Worm (Caenorhabditis elegans) whole organism, late embryonic: Measurements from ENCODE around the gene Y9C9A.16.

ENCODE experiments used
- C08G9.2 ChIP-seq: sonication (generic microtip); optimal IDR thresholded peaks from 2 replicates; lab custom pipeline; 2016; ENCODE audit warnings: mild to moderate bottlenecking, missing genetic modification characterization, moderate library complexity, missing compliant biosample characterization
- K02D7.2 ChIP-seq: sonication (generic microtip); optimal IDR thresholded peaks from 2 replicates; lab custom pipeline; 2017; ENCODE audit warnings: mild to moderate bottlenecking, missing genetic modification characterization, missing compliant biosample characterization
- K09A11.1 ChIP-seq: sonication (generic microtip); optimal IDR thresholded peaks from 2 replicates; lab custom pipeline; 2017; ENCODE audit warnings: antibody characterized with exemption, mild to moderate bottlenecking, missing genetic modification characterization, missing compliant biosample characterization; ENCODE audit not compliant: insufficient read depth
- T23F11.4 ChIP-seq: fragments of 200-800 bp; sonication (Bioruptor generic); optimal IDR thresholded peaks from 2 replicates; lab custom pipeline; 2018; ENCODE audit warnings: mild to moderate bottlenecking, missing genetic modification characterization, missing compliant biosample characterization
- ahr-1 ChIP-seq: sonication (generic microtip); optimal IDR thresholded peaks from 2 replicates; lab custom pipeline; 2016; ENCODE audit warnings: missing genetic modification characterization, missing compliant biosample characterization
- ceh-14 ChIP-seq: sonication (generic microtip); optimal IDR thresholded peaks from 2 replicates; lab custom pipeline; 2016; ENCODE audit warnings: missing genotype, missing genetic modification characterization, missing compliant biosample characterization
- ceh-18 ChIP-seq: sonication (generic microtip); optimal IDR thresholded peaks from 2 replicates; lab custom pipeline; 2016; ENCODE audit warnings: missing genetic modification characterization, missing compliant biosample characterization
- ceh-19 ChIP-seq: fragments of 200-800 bp; sonication (Bioruptor generic); optimal IDR thresholded peaks from 2 replicates; lab custom pipeline; 2018; ENCODE audit warnings: mild to moderate bottlenecking, missing genetic modification characterization, missing compliant biosample characterization
- ceh-2 ChIP-seq: sonication (generic microtip); optimal IDR thresholded peaks from 2 replicates; lab custom pipeline; 2016; ENCODE audit warnings: missing genotype, missing genetic modification characterization, missing compliant biosample characterization
- ceh-30 ChIP-seq: fragments of 150-350 bp; optimal IDR thresholded peaks from 2 replicates; lab custom pipeline; 2014; ENCODE audit warnings: missing biosample characterization, missing genetic modification characterization
- ceh-34 ChIP-seq: sonication (generic microtip); optimal IDR thresholded peaks from 2 replicates; lab custom pipeline; 2016; ENCODE audit warnings: mild to moderate bottlenecking, missing genetic modification characterization, missing compliant biosample characterization
- ceh-45 ChIP-seq: fragments of 200-800 bp; sonication (Bioruptor generic); IDR thresholded peaks from 2 replicates; pipeline ENCODE4 v1.3.6; 2022; ENCODE audit warnings: missing genetic modification reagents, missing genetic modification characterization, missing compliant biosample characterization
- ceh-48 ChIP-seq: sonication (generic microtip); optimal IDR thresholded peaks from 2 replicates; lab custom pipeline; 2016; ENCODE audit warnings: missing genetic modification characterization, inconsistent platforms, missing compliant biosample characterization
- ceh-6 ChIP-seq: fragments of 200-800 bp; sonication (Bioruptor generic); optimal IDR thresholded peaks from 2 replicates; lab custom pipeline; 2018; ENCODE audit warnings: mild to moderate bottlenecking, missing genetic modification characterization, missing compliant biosample characterization
- che-1 ChIP-seq: sonication (generic microtip); optimal IDR thresholded peaks from 2 replicates; lab custom pipeline; 2016; ENCODE audit warnings: mild to moderate bottlenecking, missing genetic modification characterization, missing compliant biosample characterization
- dmd-4 ChIP-seq: sonication (generic microtip); optimal IDR thresholded peaks from 2 replicates; lab custom pipeline; 2016; ENCODE audit warnings: borderline replicate concordance, missing genetic modification characterization, missing compliant biosample characterization
- elt-2 ChIP-seq: sonication (generic microtip); optimal IDR thresholded peaks from 2 replicates; lab custom pipeline; 2016; ENCODE audit warnings: missing genetic modification reagents, missing genetic modification characterization, missing compliant biosample characterization
- ets-4 ChIP-seq: sonication (generic microtip); optimal IDR thresholded peaks from 2 replicates; lab custom pipeline; 2016; ENCODE audit warnings: missing genetic modification characterization, missing compliant biosample characterization
- eyg-1 ChIP-seq: sonication (generic microtip); optimal IDR thresholded peaks from 2 replicates; lab custom pipeline; 2016; ENCODE audit warnings: missing genotype, missing genetic modification characterization, missing compliant biosample characterization
- fax-1 ChIP-seq: sonication (generic microtip); optimal IDR thresholded peaks from 2 replicates; lab custom pipeline; 2016; ENCODE audit warnings: missing genotype, missing genetic modification characterization, missing compliant biosample characterization
- fkh-10 ChIP-seq: fragments of 150-350 bp; optimal IDR thresholded peaks from 2 replicates; lab custom pipeline; 2014; ENCODE audit warnings: missing biosample characterization, missing genetic modification reagents, missing genetic modification characterization
- fkh-6 ChIP-seq: sonication (generic microtip); optimal IDR thresholded peaks from 2 replicates; lab custom pipeline; 2016; ENCODE audit warnings: missing genetic modification characterization, missing compliant biosample characterization
- gmeb-2 ChIP-seq: sonication (generic microtip); optimal IDR thresholded peaks from 2 replicates; lab custom pipeline; 2016; ENCODE audit warnings: missing genetic modification characterization, inconsistent platforms, missing compliant biosample characterization
- hlh-6 ChIP-seq: sonication (generic microtip); optimal IDR thresholded peaks from 2 replicates; lab custom pipeline; 2016; ENCODE audit warnings: missing genotype, missing genetic modification characterization, missing compliant biosample characterization
- hlh-8 ChIP-seq: sonication (generic microtip); optimal IDR thresholded peaks from 2 replicates; lab custom pipeline; 2016; ENCODE audit warnings: missing genotype, missing genetic modification characterization, missing compliant biosample characterization
- lin-11 ChIP-seq: fragments of 200-800 bp; sonication (Bioruptor generic); optimal IDR thresholded peaks from 2 replicates; lab custom pipeline; 2018; ENCODE audit warnings: mild to moderate bottlenecking, missing genetic modification characterization, missing compliant biosample characterization
- mec-3 ChIP-seq: sonication (generic microtip); optimal IDR thresholded peaks from 2 replicates; lab custom pipeline; 2016; ENCODE audit warnings: borderline replicate concordance, missing genetic modification characterization, missing compliant biosample characterization
- nhr-11 ChIP-seq: fragments of 150-350 bp; optimal IDR thresholded peaks from 2 replicates; lab custom pipeline; 2014; ENCODE audit warnings: missing biosample characterization, missing genetic modification characterization
- npax-4 ChIP-seq: sonication (generic microtip); optimal IDR thresholded peaks from 2 replicates; lab custom pipeline; 2016; ENCODE audit warnings: missing genetic modification characterization, missing compliant biosample characterization
- pag-3 ChIP-seq: sonication (generic microtip); optimal IDR thresholded peaks from 2 replicates; lab custom pipeline; 2016; ENCODE audit warnings: missing compliant biosample characterization, missing genetic modification characterization, borderline replicate concordance
- pat-9 ChIP-seq: fragments of 200-800 bp; sonication (Bioruptor generic); optimal IDR thresholded peaks from 2 replicates; lab custom pipeline; 2018; ENCODE audit warnings: mild to moderate bottlenecking, missing genetic modification characterization, moderate library complexity, missing compliant biosample characterization
- pax-1 ChIP-seq: fragments of 150-350 bp; optimal IDR thresholded peaks from 2 replicates; lab custom pipeline; 2014; ENCODE audit warnings: missing biosample characterization, missing genetic modification characterization
- pha-2 ChIP-seq: sonication (generic microtip); optimal IDR thresholded peaks from 2 replicates; lab custom pipeline; 2017; ENCODE audit warnings: mild to moderate bottlenecking, missing genetic modification characterization, missing compliant biosample characterization
- pros-1 ChIP-seq: fragments of 150-350 bp; optimal IDR thresholded peaks from 2 replicates; lab custom pipeline; 2014; ENCODE audit warnings: missing biosample characterization, missing genetic modification reagents, missing genetic modification characterization
- ref-2 ChIP-seq: sonication (generic microtip); optimal IDR thresholded peaks from 2 replicates; lab custom pipeline; 2016; ENCODE audit warnings: missing genetic modification characterization, missing compliant biosample characterization
- sox-4 ChIP-seq: sonication (generic microtip); optimal IDR thresholded peaks from 2 replicates; lab custom pipeline; 2017; ENCODE audit warnings: mild to moderate bottlenecking, missing genetic modification characterization, inconsistent platforms, missing compliant biosample characterization
- tbx-2 ChIP-seq: sonication (generic microtip); optimal IDR thresholded peaks from 2 replicates; lab custom pipeline; 2016; ENCODE audit warnings: missing genetic modification characterization, missing compliant biosample characterization
- ttx-3 ChIP-seq: sonication (generic microtip); optimal IDR thresholded peaks from 2 replicates; lab custom pipeline; 2016; ENCODE audit warnings: missing genetic modification reagents, missing genetic modification characterization, missing compliant biosample characterization
- unc-3 ChIP-seq, 2 experiments: fragments of 200-800 bp in 1 of 2; sonication (Bioruptor generic) in 1 of 2; sonication (generic microtip) in 1 of 2; conservative IDR thresholded peaks in 1 of 2; optimal IDR thresholded peaks in 1 of 2; 2 replicates each; pipeline versions ENCODE4 v1.3.6 to Lab custom; 2016 to 2022; ENCODE audit warnings: missing compliant biosample characterization in 2 of 2, missing genetic modification characterization in 2 of 2, missing genetic modification reagents in 1 of 2
- unc-42 ChIP-seq: sonication (generic microtip); optimal IDR thresholded peaks from 2 replicates; lab custom pipeline; 2016; ENCODE audit warnings: missing genotype, missing genetic modification characterization, missing compliant biosample characterization
- unc-55 ChIP-seq: sonication (generic microtip); optimal IDR thresholded peaks from 2 replicates; lab custom pipeline; 2017; ENCODE audit warnings: missing biosample characterization, missing genetic modification reagents, missing genetic modification characterization
- unc-86 ChIP-seq: sonication (generic microtip); optimal IDR thresholded peaks from 2 replicates; lab custom pipeline; 2016; ENCODE audit warnings: missing genetic modification characterization, missing compliant biosample characterization
- zip-5 ChIP-seq: sonication (generic microtip); optimal IDR thresholded peaks from 2 replicates; lab custom pipeline; 2016; ENCODE audit warnings: missing genetic modification characterization, missing compliant biosample characterization

The Y9C9A.16 gene

DNA sequence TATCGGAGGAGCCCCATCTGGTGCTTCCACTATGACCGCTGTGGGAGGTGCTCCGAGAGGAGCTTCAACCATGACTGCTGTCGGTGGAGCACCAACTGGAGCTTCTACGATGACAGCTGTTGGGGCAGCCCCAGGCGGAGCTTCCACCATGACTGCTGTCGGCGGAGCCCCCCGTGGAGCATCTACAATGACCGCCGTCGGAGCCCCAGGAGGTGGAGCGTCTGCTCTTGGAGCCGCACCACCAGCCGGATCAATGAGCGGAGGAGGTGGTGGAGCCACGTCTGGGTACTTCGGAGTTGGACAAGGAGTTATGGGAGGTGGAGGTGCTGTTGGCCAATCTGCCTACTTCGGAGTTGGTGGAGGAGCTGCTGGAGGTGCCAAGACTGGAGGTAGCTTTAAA lies 21.0 kb upstream of the Y9C9A.16 start:
- TF ChIP-seq ceh-45 (GFP tag; lab: Robert Waterston, UW) (no peak), ref-2 (tag; lab: Kevin White, UChicago) (peak; percentile 4)

DNA sequence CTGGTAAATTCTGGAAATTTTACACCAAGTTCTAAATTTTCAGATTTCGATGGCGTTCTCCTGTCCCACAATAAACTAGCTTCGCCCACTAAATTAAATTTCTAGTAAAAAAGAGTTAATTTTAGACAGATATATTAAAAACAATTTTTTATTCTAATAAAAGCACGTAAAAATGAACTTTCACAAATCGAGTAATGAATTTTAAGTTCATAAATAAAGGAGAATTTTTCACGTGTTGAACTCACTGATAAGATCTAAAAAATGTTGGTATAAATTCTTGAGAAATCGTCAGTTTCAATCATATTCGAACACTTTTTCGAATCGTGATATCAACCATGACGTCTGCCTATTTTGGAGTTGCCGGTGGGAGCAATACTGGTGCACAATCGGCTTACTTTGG lies 19.9 kb upstream of the Y9C9A.16 start, which contains the start of gene ssq-2:
TSS of gene ssq-2 (plus strand) at position 301 of the 400 bp plus-strand sequence.
- TF ChIP-seq unc-42 (tag; lab: Kevin White, UChicago) (no peak), zip-5 (tag; lab: Kevin White, UChicago) (no peak), sox-4 (tag; lab: Kevin White, UChicago) (no peak), pag-3 (tag; lab: Kevin White, UChicago) (no peak), ttx-3 (tag; lab: Kevin White, UChicago) (no peak), T23F11.4 (GFP tag; lab: Kevin White, UChicago) (no peak), nhr-11 (no peak), hlh-6 (tag; lab: Kevin White, UChicago) (no peak), ceh-34 (no peak), pros-1 (no peak), ceh-18 (no peak), elt-2 (tag; lab: Kevin White, UChicago) (no peak), unc-55 (GFP tag; lab: Kevin White, UChicago) (no peak), unc-86 (no peak), ceh-2 (tag; lab: Kevin White, UChicago) (no peak), ceh-6 (GFP tag; lab: Kevin White, UChicago) (no peak), pha-2 (tag; lab: Kevin White, UChicago) (no peak), K09A11.1 (tag; lab: Kevin White, UChicago) (no peak)

ce11 chrIV:4993128-4993527 lies 17.2 kb upstream of the Y9C9A.16 start:
- TF ChIP-seq gmeb-2 (tag; lab: Kevin White, UChicago) (no peak), che-1 (tag; lab: Kevin White, UChicago) (no peak), fkh-10 (no peak), unc-42 (tag; lab: Kevin White, UChicago) (no peak), ceh-19 (GFP tag; lab: Kevin White, UChicago) (no peak), fax-1 (tag; lab: Kevin White, UChicago) (no peak), ceh-48 (tag; lab: Kevin White, UChicago) (no peak), zip-5 (tag; lab: Kevin White, UChicago) (no peak), npax-4 (no peak), tbx-2 (tag; lab: Kevin White, UChicago) (no peak), pax-1 (tag; lab: Kevin White, UChicago) (no peak), ttx-3 (tag; lab: Kevin White, UChicago) (no peak), hlh-6 (tag; lab: Kevin White, UChicago) (no peak), ceh-14 (tag; lab: Kevin White, UChicago) (no peak), nhr-11 (no peak), ceh-30 (tag; lab: Kevin White, UChicago) (no peak)

ce11 chrIV:4992089-4992488 lies 16.2 kb upstream of the Y9C9A.16 start, which contains the start of gene str-162:
TSS of gene str-162 (plus strand) at chrIV:4992389.
- TF ChIP-seq unc-86, result no peak

ce11 chrIV:4988531-4988930 lies 12.6 kb upstream of the Y9C9A.16 start, which contains the start of gene E03H12.7:
TSS of gene E03H12.7 (minus strand) at chrIV:4988631.
- TF ChIP-seq C08G9.2 (tag; lab: Kevin White, UChicago), result no peak
- no peak for TF ChIP-seq ceh-19 (GFP tag; lab: Kevin White, UChicago)
- no peak for TF ChIP-seq ets-4 (tag; lab: Kevin White, UChicago)
- no peak for TF ChIP-seq unc-3 (GFP tag; conservative IDR thresholded peaks at IDR 0.05; lab: Robert Waterston, UW)
- TF ChIP-seq unc-3 (tag; optimal IDR thresholded peaks at IDR 0.05; lab: Kevin White, UChicago), result no peak
- no peak for TF ChIP-seq dmd-4 (tag; lab: Kevin White, UChicago)
- TF ChIP-seq hlh-8 (tag; lab: Kevin White, UChicago), result no peak
- no peak for TF ChIP-seq ceh-6 (GFP tag; lab: Kevin White, UChicago)
- no peak for TF ChIP-seq ahr-1 (tag; lab: Kevin White, UChicago)
- no peak for TF ChIP-seq ref-2 (tag; lab: Kevin White, UChicago)
- TF ChIP-seq eyg-1 (tag; lab: Kevin White, UChicago), result no peak
- no peak for TF ChIP-seq ceh-14 (tag; lab: Kevin White, UChicago)
- TF ChIP-seq ceh-2 (tag; lab: Kevin White, UChicago), result no peak
- TF ChIP-seq hlh-6 (tag; lab: Kevin White, UChicago), result no peak
- no peak for TF ChIP-seq pat-9 (tag; lab: Kevin White, UChicago)
- no peak for TF ChIP-seq mec-3 (tag; lab: Kevin White, UChicago)
- TF ChIP-seq lin-11 (tag; lab: Kevin White, UChicago), result no peak
- TF ChIP-seq fax-1 (tag; lab: Kevin White, UChicago), result no peak
- TF ChIP-seq K02D7.2 (tag; lab: Kevin White, UChicago), result no peak
- no peak for TF ChIP-seq fkh-6 (tag; lab: Kevin White, UChicago)
